Fruit fly (Drosophila melanogaster) whole organism, embryonic: ENCODE data around the gene temp.
A peak's percentile ranks its signal among the peaks of the same experiment; 100 is the strongest.

Experiments used
- Abd-B ChIP-seq: fragments of 200-800 bp; sonication (Bioruptor generic); optimal IDR thresholded peaks from 2 replicates; lab custom pipeline; 2018; ENCODE audit warnings: missing biosample characterization, mild to moderate bottlenecking, missing genetic modification characterization, moderate library complexity
- CG12219 ChIP-seq: fragments of 200-800 bp; sonication (Bioruptor generic); optimal IDR thresholded peaks from 3 replicates; lab custom pipeline; 2018; ENCODE audit warnings: missing biosample characterization, mild to moderate bottlenecking, missing genetic modification characterization
- CG13123 ChIP-seq: fragments of 200-800 bp; sonication (Bioruptor generic); optimal IDR thresholded peaks from 2 replicates; lab custom pipeline; 2016; ENCODE audit warnings: missing biosample characterization, missing genetic modification characterization
- CG14667 ChIP-seq: fragments of 200-800 bp; sonication (Bioruptor generic); IDR thresholded peaks from 2 replicates; pipeline ENCODE4 v1.3.6; 2022; ENCODE audit warnings: missing biosample characterization, missing genetic modification characterization
- CG15601 ChIP-seq: fragments of 200-800 bp; sonication (Bioruptor generic); optimal IDR thresholded peaks from 3 replicates; lab custom pipeline; 2019; ENCODE audit warnings: missing biosample characterization, mild to moderate bottlenecking, missing genetic modification characterization, moderate library complexity
- CG1647 ChIP-seq: fragments of 200-800 bp; sonication (Bioruptor generic); optimal IDR thresholded peaks from 3 replicates; lab custom pipeline; 2016; ENCODE audit warnings: missing biosample characterization, missing genetic modification characterization
- CG16813 ChIP-seq: fragments of 200-800 bp; sonication (Bioruptor generic); IDR thresholded peaks from 3 replicates; pipeline ENCODE4 v1.3.6; 2022; ENCODE audit warnings: missing biosample characterization, missing genetic modification characterization; ENCODE audit not compliant: partially characterized antibody
- CG1832 ChIP-seq: fragments of 200-800 bp; sonication (Bioruptor generic); optimal IDR thresholded peaks from 2 replicates; lab custom pipeline; 2017; ENCODE audit warnings: missing biosample characterization, mild to moderate bottlenecking, missing genetic modification characterization, inconsistent platforms
- CG4730 ChIP-seq: fragments of 200-800 bp; sonication (Bioruptor generic); IDR thresholded peaks from 2 replicates; pipeline ENCODE4 v1.3.6; 2022; ENCODE audit warnings: missing biosample characterization, missing genetic modification characterization
- CG5245 ChIP-seq: fragments of 200-800 bp; sonication (Bioruptor generic); optimal IDR thresholded peaks from 3 replicates; lab custom pipeline; 2016; ENCODE audit warnings: missing biosample characterization, missing genetic modification characterization
- CG6175 ChIP-seq: fragments of 200-800 bp; sonication (Bioruptor generic); IDR thresholded peaks from 3 replicates; pipeline ENCODE4 v1.3.6; 2022; ENCODE audit warnings: missing biosample characterization, missing genetic modification characterization
- CG6683 ChIP-seq: fragments of 200-800 bp; sonication (Bioruptor generic); optimal IDR thresholded peaks from 2 replicates; lab custom pipeline; 2017; ENCODE audit warnings: missing biosample characterization, mild to moderate bottlenecking, missing genetic modification characterization, missing genetic modification reagents
- CG7357 ChIP-seq: fragments of 200-800 bp; sonication (Bioruptor generic); IDR thresholded peaks from 3 replicates; pipeline ENCODE4 v1.3.6; 2022; ENCODE audit warnings: missing biosample characterization, missing genetic modification characterization
- CG8290 ChIP-seq, 3 experiments: fragments of 200-800 bp; sonication (Bioruptor generic); optimal IDR thresholded peaks; 2 replicates each; lab custom pipeline; 2016 to 2019; ENCODE audit warnings: missing biosample characterization in 3 of 3, missing genetic modification characterization in 3 of 3, mild to moderate bottlenecking in 2 of 3, moderate library complexity in 1 of 3
- CG8359 ChIP-seq: fragments of 200-800 bp; sonication (Bioruptor generic); optimal IDR thresholded peaks from 2 replicates; lab custom pipeline; 2017; ENCODE audit warnings: missing biosample characterization, mild to moderate bottlenecking, missing genetic modification characterization, borderline replicate concordance
- CG8765 ChIP-seq: fragments of 200-800 bp; sonication (Bioruptor generic); IDR thresholded peaks from 2 replicates; pipeline ENCODE4 v1.3.6; 2022; ENCODE audit warnings: missing biosample characterization, missing genetic modification characterization
- CkIIα-i1 ChIP-seq: fragments of 200-800 bp; sonication (Bioruptor generic); IDR thresholded peaks from 2 replicates; pipeline ENCODE4 v1.3.6; 2022; ENCODE audit warnings: missing biosample characterization, missing genetic modification characterization
- CoRest ChIP-seq: fragments of 200-800 bp; sonication (Bioruptor generic); optimal IDR thresholded peaks from 3 replicates; lab custom pipeline; 2018; ENCODE audit warnings: missing biosample characterization, mild to moderate bottlenecking, missing genetic modification characterization, moderate library complexity
- Dbx ChIP-seq: fragments of 200-800 bp; sonication (Bioruptor generic); IDR thresholded peaks from 3 replicates; pipeline ENCODE4 v1.3.6; 2022; ENCODE audit warnings: missing biosample characterization, missing genetic modification characterization
- Dp ChIP-seq: fragments of 200-800 bp; sonication (Bioruptor generic); optimal IDR thresholded peaks from 2 replicates; lab custom pipeline; 2018; ENCODE audit warnings: missing biosample characterization, mild to moderate bottlenecking, missing genetic modification characterization, moderate library complexity
- HHEX ChIP-seq: fragments of 200-800 bp; sonication (Bioruptor generic); optimal IDR thresholded peaks from 3 replicates; lab custom pipeline; 2017; ENCODE audit warnings: missing biosample characterization, mild to moderate bottlenecking, missing genetic modification characterization, missing genetic modification reagents
- NFAT ChIP-seq: fragments of 200-800 bp; sonication (Bioruptor generic); IDR thresholded peaks from 2 replicates; pipeline ENCODE4 v1.3.6; 2022; ENCODE audit warnings: missing biosample characterization, missing genetic modification characterization
- Stat92E ChIP-seq, 3 experiments: fragments of >200 bp in 2 of 3; fragments of 200-800 bp in 1 of 3; sonication (Bioruptor generic) in 1 of 3; optimal IDR thresholded peaks; 2 replicates each; lab custom pipeline; 2017 to 2019; ENCODE audit warnings: missing biosample characterization in 3 of 3, missing genetic modification characterization in 3 of 3, mild to moderate bottlenecking in 1 of 3, moderate library complexity in 1 of 3
- TFAM ChIP-seq: fragments of 200-800 bp; sonication (Bioruptor generic); optimal IDR thresholded peaks from 2 replicates; lab custom pipeline; 2017; ENCODE audit warnings: missing biosample characterization, missing genetic modification characterization, inconsistent platforms
- abd-A ChIP-seq: fragments of 200-800 bp; sonication (Bioruptor generic); optimal IDR thresholded peaks from 3 replicates; lab custom pipeline; 2019; ENCODE audit warnings: missing biosample characterization, mild to moderate bottlenecking, missing genetic modification characterization, moderate library complexity
- ato ChIP-seq: fragments of 200-800 bp; sonication (Bioruptor generic); IDR thresholded peaks from 2 replicates; pipeline ENCODE4 v1.3.6; 2022; ENCODE audit warnings: missing biosample characterization, missing genetic modification characterization; ENCODE audit not compliant: partially characterized antibody
- cas ChIP-seq: fragments of 200-800 bp; sonication (Bioruptor generic); IDR thresholded peaks from 2 replicates; pipeline ENCODE4 v1.3.6; 2022; ENCODE audit warnings: missing biosample characterization, missing genetic modification characterization
- caup ChIP-seq: fragments of 200-800 bp; sonication (Bioruptor generic); optimal IDR thresholded peaks from 3 replicates; lab custom pipeline; 2017; ENCODE audit warnings: missing biosample characterization, mild to moderate bottlenecking, missing genetic modification characterization, moderate library complexity; ENCODE audit not compliant: severe bottlenecking
- crol ChIP-seq: fragments of 200-800 bp; sonication (Bioruptor generic); IDR thresholded peaks from 2 replicates; pipeline ENCODE4 v1.3.6; 2022; ENCODE audit warnings: missing biosample characterization, missing genetic modification characterization
- dysf ChIP-seq: fragments of 200-800 bp; sonication (Bioruptor generic); IDR thresholded peaks from 3 replicates; pipeline ENCODE4 v1.3.6; 2022; ENCODE audit warnings: missing biosample characterization, missing genetic modification characterization
- exex ChIP-seq: fragments of 200-800 bp; sonication (Bioruptor generic); optimal IDR thresholded peaks from 4 replicates; lab custom pipeline; 2018; ENCODE audit warnings: missing biosample characterization, mild to moderate bottlenecking, missing genetic modification characterization, moderate library complexity
- fd102C ChIP-seq: fragments of 200-800 bp; sonication (Bioruptor generic); optimal IDR thresholded peaks from 2 replicates; lab custom pipeline; 2018; ENCODE audit warnings: missing biosample characterization, mild to moderate bottlenecking, missing genetic modification characterization, moderate library complexity
- gro ChIP-seq: fragments of 200-800 bp; sonication (Bioruptor generic); optimal IDR thresholded peaks from 2 replicates; lab custom pipeline; 2016; ENCODE audit warnings: missing biosample characterization, missing genetic modification characterization
- hbn ChIP-seq: fragments of 200-800 bp; sonication (Bioruptor generic); IDR thresholded peaks from 2 replicates; pipeline ENCODE4 v1.3.6; 2022; ENCODE audit warnings: missing biosample characterization, missing genetic modification characterization; ENCODE audit not compliant: partially characterized antibody
- hth ChIP-seq: fragments of >200 bp; optimal IDR thresholded peaks from 2 replicates; lab custom pipeline; 2017; ENCODE audit warnings: inconsistent platforms
- lov ChIP-seq, 2 experiments: fragments of 200-800 bp in 1 of 2; fragments of >200 bp in 1 of 2; sonication (Bioruptor generic) in 1 of 2; IDR thresholded peaks in 1 of 2; optimal IDR thresholded peaks in 1 of 2; 2 replicates in 1 of 2; 3 replicates in 1 of 2; pipeline versions ENCODE4 v1.3.6 to Lab custom; 2017 to 2022; ENCODE audit warnings: missing biosample characterization in 1 of 2, missing genetic modification characterization in 1 of 2
- oc ChIP-seq: fragments of 200-800 bp; sonication (Bioruptor generic); optimal IDR thresholded peaks from 2 replicates; lab custom pipeline; 2018; ENCODE audit warnings: missing biosample characterization, mild to moderate bottlenecking, missing genetic modification characterization, moderate library complexity
- org-1 ChIP-seq: fragments of 200-800 bp; sonication (Bioruptor generic); optimal IDR thresholded peaks from 2 replicates; lab custom pipeline; 2017; ENCODE audit warnings: missing biosample characterization, missing genetic modification characterization
- prd ChIP-seq, 3 experiments: fragments of >200 bp in 2 of 3; fragments of 200-800 bp in 1 of 3; sonication (Bioruptor generic) in 1 of 3; optimal IDR thresholded peaks in 2 of 3; IDR thresholded peaks in 1 of 3; 2 replicates in 2 of 3; 3 replicates in 1 of 3; pipeline versions ENCODE4 v1.3.6 to Lab custom; 2017 to 2022; ENCODE audit warnings: missing biosample characterization in 1 of 3, missing genetic modification characterization in 1 of 3
- salm ChIP-seq: fragments of 200-800 bp; sonication (Bioruptor generic); optimal IDR thresholded peaks from 2 replicates; lab custom pipeline; 2018; ENCODE audit warnings: missing biosample characterization, mild to moderate bottlenecking, missing genetic modification characterization
- sens ChIP-seq: fragments of 200-800 bp; sonication (Bioruptor generic); peaks from one replicate; lab custom pipeline; 2016; ENCODE audit warnings: missing biosample characterization, missing genetic modification characterization
- tgo ChIP-seq: fragments of 200-800 bp; sonication (Bioruptor generic); IDR thresholded peaks from 3 replicates; pipeline ENCODE4 v1.3.6; 2022; ENCODE audit warnings: missing biosample characterization, missing genetic modification characterization
- tx ChIP-seq: fragments of 200-800 bp; sonication (Bioruptor generic); optimal IDR thresholded peaks from 2 replicates; lab custom pipeline; 2016; ENCODE audit warnings: missing biosample characterization, missing genetic modification characterization
- usp ChIP-seq: fragments of >200 bp; optimal IDR thresholded peaks from 2 replicates; lab custom pipeline; 2017; ENCODE audit warnings: missing biosample characterization, missing genetic modification characterization
- zen2 ChIP-seq: fragments of 200-800 bp; sonication (Bioruptor generic); IDR thresholded peaks from 3 replicates; pipeline ENCODE4 v1.3.6; 2022; ENCODE audit warnings: missing biosample characterization, missing genetic modification characterization; ENCODE audit not compliant: partially characterized antibody
- zfh1 ChIP-seq: fragments of 200-800 bp; sonication (Bioruptor generic); IDR thresholded peaks from 3 replicates; pipeline ENCODE4 v1.3.6; 2022; ENCODE audit warnings: missing biosample characterization, missing genetic modification characterization

temp gene

dm6 chrX:2301613-2302522 lies 39.6 kb upstream of the temp start (continued):
- peak; percentile 68 for TF ChIP-seq CG8765 (GFP tag; lab: Robert Waterston, UW)
- peak; percentile 47 for TF ChIP-seq CG8290 (GFP tag; optimal IDR thresholded peaks at IDR 0.05; lab: Kevin White, UChicago)
- TF ChIP-seq CG8290 (tag; optimal IDR thresholded peaks at IDR 0.05; lab: Kevin White, UChicago) = peak in 1 of 2 experiments; percentile 85
- TF ChIP-seq TFAM (GFP tag; lab: Kevin White, UChicago) = peak; percentile 21
- TF ChIP-seq CkIIα-i1 (GFP tag; lab: Robert Waterston, UW) = 0 out of 2 replicates have a peak, but pooled peaks have one; percentile 14
- TF ChIP-seq caup (GFP tag; lab: Kevin White, UChicago) = peak; percentile 81
- peak; percentile 76 for TF ChIP-seq oc (tag; lab: Kevin White, UChicago)
- TF ChIP-seq abd-A = no peak
- peak; percentile 79 for TF ChIP-seq tx (GFP tag; lab: Kevin White, UChicago)
- TF ChIP-seq CG4730 = peak; percentile 67
- no peak for TF ChIP-seq ato (GFP tag; lab: Robert Waterston, UW)
- TF ChIP-seq CG13123 (GFP tag; lab: Kevin White, UChicago) = peak; percentile 44
- TF ChIP-seq HHEX (GFP tag; lab: Kevin White, UChicago) = peak; percentile 83
- TF ChIP-seq CG1832 (GFP tag; lab: Kevin White, UChicago) = no peak
- TF ChIP-seq CG6683 (GFP tag; lab: Kevin White, UChicago) = peak; percentile 62
- TF ChIP-seq CG15601 (tag; lab: Kevin White, UChicago) = peak; percentile 76
- TF ChIP-seq Dbx (GFP tag; lab: Robert Waterston, UW) = peak; percentile 77
- peak in 1 of 3 experiments; percentile 23 for TF ChIP-seq Stat92E (GFP tag; optimal IDR thresholded peaks at IDR 0.05; lab: Kevin White, UChicago)
- no peak for TF ChIP-seq prd (optimal IDR thresholded peaks at IDR 0.05; lab: Kevin White, UChicago)
- peak; percentile 90 for TF ChIP-seq prd (GFP tag; IDR thresholded peaks at IDR 0.05; lab: Robert Waterston, UW)
- peak; percentile 29 for TF ChIP-seq crol (GFP tag; lab: Robert Waterston, UW)
- TF ChIP-seq CG7357 = peak; percentile 77
- TF ChIP-seq usp = no peak
- TF ChIP-seq lov (optimal IDR thresholded peaks at IDR 0.05; lab: Kevin White, UChicago) = no peak
- TF ChIP-seq lov (GFP tag; IDR thresholded peaks at IDR 0.05; lab: Robert Waterston, UW) = peak; percentile 76; the same call in 1 of the 3 replicates
- peak; percentile 55 for TF ChIP-seq salm
- peak; percentile 98 for TF ChIP-seq sens (GFP tag; lab: Kevin White, UChicago)
- TF ChIP-seq CG12219 = peak; percentile 86
- no peak for TF ChIP-seq exex (tag; lab: Kevin White, UChicago)
- no peak for TF ChIP-seq CG16813 (GFP tag; lab: Robert Waterston, UW)
- TF ChIP-seq CG6175 (GFP tag; lab: Robert Waterston, UW) = peak; percentile 23; the same call in 1 of the 3 replicates
- TF ChIP-seq zen2 = no peak
- peak; percentile 56 for TF ChIP-seq CG1647 (GFP tag; lab: Kevin White, UChicago)
- TF ChIP-seq gro (GFP tag; lab: Kevin White, UChicago) = peak; percentile 45
- TF ChIP-seq cas (GFP tag; lab: Robert Waterston, UW) = no peak
- no peak for TF ChIP-seq hth
- peak; percentile 78 for TF ChIP-seq Abd-B (GFP tag; lab: Kevin White, UChicago)
- TF ChIP-seq CG14667 = peak; percentile 47
- TF ChIP-seq fd102C (GFP tag; lab: Kevin White, UChicago) = peak; percentile 11
- TF ChIP-seq CG5245 (GFP tag; lab: Kevin White, UChicago) = peak; percentile 72
- TF ChIP-seq org-1 = peak; percentile 85
- peak; percentile 60; the same call in 1 of the 2 replicates for TF ChIP-seq NFAT
- peak; percentile 84 for TF ChIP-seq CoRest (tag; lab: Kevin White, UChicago)
- peak; percentile 80 for TF ChIP-seq zfh1 (GFP tag; lab: Robert Waterston, UW)
- TF ChIP-seq Dp = no peak
- TF ChIP-seq tgo (GFP tag; lab: Robert Waterston, UW) = peak; percentile 82; the same call in 2 of the 3 replicates
- TF ChIP-seq dysf (GFP tag; lab: Robert Waterston, UW) = peak; percentile 86
- no peak for TF ChIP-seq hbn (GFP tag; lab: Robert Waterston, UW)
- peak; percentile 67 for TF ChIP-seq CG8359 (GFP tag; lab: Kevin White, UChicago)
